Worm (Caenorhabditis elegans) whole organism, midembryonic: Measurements from ENCODE around the gene cdh-3.

Experiments used
- T22C8.4 ChIP-seq: fragments of 200-800 bp; sonication (Bioruptor generic); IDR thresholded peaks from 2 replicates; pipeline ENCODE4 v1.3.6; 2022; ENCODE audit warnings: missing genetic modification characterization, missing compliant biosample characterization
- cog-1 ChIP-seq: sonication (generic microtip); optimal IDR thresholded peaks from 2 replicates; lab custom pipeline; 2016; ENCODE audit warnings: missing genetic modification characterization, missing compliant biosample characterization
- flt-1 ChIP-seq: fragments of 200-800 bp; sonication (Bioruptor generic); IDR thresholded peaks from 2 replicates; pipeline ENCODE4 v1.3.6; 2022; ENCODE audit warnings: missing genetic modification characterization, missing compliant biosample characterization
- klf-2 ChIP-seq: fragments of 200-800 bp; sonication (Bioruptor generic); conservative IDR thresholded peaks from 2 replicates; pipeline ENCODE4 v1.3.6; 2022; ENCODE audit warnings: missing genetic modification reagents, missing genetic modification characterization, missing compliant biosample characterization
- med-1 ChIP-seq: sonication (generic microtip); optimal IDR thresholded peaks from 2 replicates; lab custom pipeline; 2017; ENCODE audit warnings: missing genetic modification characterization, mild to moderate bottlenecking, missing compliant biosample characterization, antibody characterized with exemption, missing genetic modification reagents; ENCODE audit not compliant: insufficient read depth
- ref-1 ChIP-seq: fragments of 200-800 bp; sonication (Bioruptor generic); conservative IDR thresholded peaks from 2 replicates; pipeline ENCODE4 v1.3.6; 2022; ENCODE audit warnings: missing genetic modification reagents, missing genetic modification characterization, missing compliant biosample characterization
- tab-1 ChIP-seq: fragments of 200-800 bp; sonication (Bioruptor generic); IDR thresholded peaks from 2 replicates; pipeline ENCODE4 v1.3.6; 2022; ENCODE audit warnings: missing genetic modification characterization, missing compliant biosample characterization
- ztf-23 ChIP-seq: fragments of 200-800 bp; sonication (Bioruptor generic); IDR thresholded peaks from 2 replicates; pipeline ENCODE4 v1.3.6; 2022; ENCODE audit warnings: missing genetic modification reagents, missing genetic modification characterization, missing compliant biosample characterization
- ztf-29 ChIP-seq: fragments of 200-800 bp; sonication (Bioruptor generic); IDR thresholded peaks from 2 replicates; pipeline ENCODE4 v1.3.6; 2022; ENCODE audit warnings: missing genetic modification reagents, missing genetic modification characterization, missing compliant biosample characterization

cdh-3 gene

ce11 chrIII:7709391-7709790 lies 44.9 kb downstream of the cdh-3 start, which contains the start of gene lin-13:
TSS of gene lin-13 (minus strand) at chrIII:7709491.
- TF ChIP-seq med-1: no peak
- no peak for TF ChIP-seq T22C8.4
- no peak for TF ChIP-seq ztf-29 (GFP tag; lab: Robert Waterston, UW)
- TF ChIP-seq ref-1: no peak
- TF ChIP-seq klf-2 (GFP tag; lab: Robert Waterston, UW): no peak
- TF ChIP-seq cog-1 (tag; lab: Kevin White, UChicago): no peak
- TF ChIP-seq ztf-23 (GFP tag; lab: Robert Waterston, UW): no peak
- no peak for TF ChIP-seq flt-1 (GFP tag; lab: Robert Waterston, UW)
- no peak for TF ChIP-seq tab-1

ce11 chrIII:7703474-7703873 lies 50.8 kb downstream of the cdh-3 start:
- TF ChIP-seq ztf-23 (GFP tag; lab: Robert Waterston, UW) (no peak), flt-1 (GFP tag; lab: Robert Waterston, UW) (no peak), tab-1 (no peak), T22C8.4 (no peak), med-1 (no peak), ztf-29 (GFP tag; lab: Robert Waterston, UW) (no peak)

- TF ChIP-seq ztf-23 (GFP tag; lab: Robert Waterston, UW): no peak
- TF ChIP-seq T22C8.4: no peak
- no peak for TF ChIP-seq tab-1
- TF ChIP-seq med-1: no peak
- no peak for TF ChIP-seq klf-2 (GFP tag; lab: Robert Waterston, UW)
- no peak for TF ChIP-seq ztf-29 (GFP tag; lab: Robert Waterston, UW)
Measured at ce11 chrIII:7694274-7694673, 60.0 kb downstream of the cdh-3 start, which contains the start of gene C18H2.5. TSS of gene C18H2.5 (minus strand) at chrIII:7694374.

ce11 chrIII:7692287-7692686 lies 62.0 kb downstream of the cdh-3 start:
- TF ChIP-seq cog-1 (tag; lab: Kevin White, UChicago) (no peak), tab-1 (no peak), flt-1 (GFP tag; lab: Robert Waterston, UW) (no peak), T22C8.4 (no peak), klf-2 (GFP tag; lab: Robert Waterston, UW) (no peak), med-1 (no peak), ztf-23 (GFP tag; lab: Robert Waterston, UW) (no peak), ref-1 (no peak), ztf-29 (GFP tag; lab: Robert Waterston, UW) (no peak)
